Fruit fly (Drosophila melanogaster): ENCODE results near the gene fit.

- TF ChIP-seq Myc (optimal IDR thresholded peaks at IDR 0.05) (no peak), psq (optimal IDR thresholded peaks at IDR 0.05) (no peak)
Measured at dm6 chr3R:21871348-21871940, 12.8 kb downstream of the fit start.

All from Kc167 (cell line).